Fruit fly (Drosophila melanogaster) whole organism, adult: ENCODE data around the gene Top2.

Experiments used
- CG11617 ChIP-seq: fragments of 200-800 bp; sonication (Bioruptor generic); optimal IDR thresholded peaks from 2 replicates; lab custom pipeline; 2017; ENCODE audit warnings: mild to moderate bottlenecking, missing biosample characterization, missing genetic modification reagents, missing genetic modification characterization
- CG12768 ChIP-seq: fragments of 200-800 bp; sonication (Bioruptor generic); optimal IDR thresholded peaks from 2 replicates; lab custom pipeline; 2017; ENCODE audit warnings: missing biosample characterization, missing genetic modification characterization, mild to moderate bottlenecking, moderate library complexity, missing genetic modification reagents
- CG14711 ChIP-seq: fragments of 200-800 bp; sonication (Bioruptor generic); optimal IDR thresholded peaks from 2 replicates; lab custom pipeline; 2018; ENCODE audit warnings: missing biosample characterization, mild to moderate bottlenecking, missing genetic modification characterization, moderate library complexity
- CG1620 ChIP-seq: fragments of 200-800 bp; sonication (Bioruptor generic); optimal IDR thresholded peaks from 2 replicates; lab custom pipeline; 2016; ENCODE audit warnings: missing biosample characterization, missing genetic modification characterization
- CG33017 ChIP-seq: fragments of 200-800 bp; sonication (Bioruptor generic); optimal IDR thresholded peaks from 2 replicates; lab custom pipeline; 2018; ENCODE audit warnings: missing biosample characterization, mild to moderate bottlenecking, missing genetic modification characterization, moderate library complexity
- CG5204 ChIP-seq: fragments of 200-800 bp; sonication (Bioruptor generic); optimal IDR thresholded peaks from 2 replicates; lab custom pipeline; 2016; ENCODE audit warnings: missing biosample characterization, missing genetic modification characterization
- CG7045 ChIP-seq: fragments of 200-800 bp; sonication (Bioruptor generic); optimal IDR thresholded peaks from 2 replicates; lab custom pipeline; 2017; ENCODE audit warnings: missing biosample characterization, mild to moderate bottlenecking, missing genetic modification characterization
- CG7101 ChIP-seq: fragments of 200-800 bp; sonication (Bioruptor generic); optimal IDR thresholded peaks from 2 replicates; lab custom pipeline; 2018; ENCODE audit warnings: missing biosample characterization, mild to moderate bottlenecking, missing genetic modification characterization, moderate library complexity
- Clk ChIP-seq: fragments of 200-800 bp; sonication (Bioruptor generic); optimal IDR thresholded peaks from 2 replicates; lab custom pipeline; 2017; ENCODE audit warnings: missing biosample characterization, missing genetic modification characterization
- Crg-1 ChIP-seq: fragments of 200-800 bp; sonication (Bioruptor generic); optimal IDR thresholded peaks from 2 replicates; lab custom pipeline; 2016; ENCODE audit warnings: missing biosample characterization, missing genetic modification characterization
- Hr96 ChIP-seq: fragments of 200-800 bp; sonication (Bioruptor generic); optimal IDR thresholded peaks from 2 replicates; lab custom pipeline; 2016; ENCODE audit warnings: missing biosample characterization, missing genetic modification characterization
- Mnt ChIP-seq: fragments of 200-800 bp; sonication (Bioruptor generic); optimal IDR thresholded peaks from 2 replicates; lab custom pipeline; 2016; ENCODE audit warnings: missing biosample characterization, mild to moderate bottlenecking, missing genetic modification characterization
- bab1 ChIP-seq: fragments of 200-800 bp; sonication (Bioruptor generic); optimal IDR thresholded peaks from 3 replicates; lab custom pipeline; 2019; ENCODE audit warnings: missing biosample characterization, mild to moderate bottlenecking, missing genetic modification characterization, moderate library complexity
- cic ChIP-seq: fragments of 200-800 bp; sonication (Bioruptor generic); optimal IDR thresholded peaks from 2 replicates; lab custom pipeline; 2017; ENCODE audit warnings: missing biosample characterization, mild to moderate bottlenecking, missing genetic modification characterization, moderate library complexity
- cnc ChIP-seq, 2 experiments: fragments of >200 bp; optimal IDR thresholded peaks; 2 replicates each; lab custom pipeline; 2017
- kay ChIP-seq: fragments of 200-800 bp; sonication (Bioruptor generic); peaks from one replicate; lab custom pipeline; 2016; ENCODE audit warnings: missing biosample characterization, missing genetic modification characterization, borderline replicate concordance
- ovo ChIP-seq: fragments of 200-800 bp; sonication (Bioruptor generic); optimal IDR thresholded peaks from 2 replicates; lab custom pipeline; 2016; ENCODE audit warnings: missing biosample characterization, missing genetic modification characterization
- pad ChIP-seq: fragments of 200-800 bp; sonication (Bioruptor generic); optimal IDR thresholded peaks from 3 replicates; lab custom pipeline; 2017; ENCODE audit warnings: missing biosample characterization, missing genetic modification characterization, mild to moderate bottlenecking, moderate library complexity, missing genetic modification reagents
- tj ChIP-seq: fragments of 200-800 bp; sonication (Bioruptor generic); optimal IDR thresholded peaks from 3 replicates; lab custom pipeline; 2017; ENCODE audit warnings: missing biosample characterization, mild to moderate bottlenecking, missing genetic modification characterization, moderate library complexity
- toe ChIP-seq: fragments of 200-800 bp; sonication (Bioruptor generic); optimal IDR thresholded peaks from 2 replicates; lab custom pipeline; 2016; ENCODE audit warnings: missing biosample characterization, missing genetic modification characterization

The Top2 gene

DNA sequence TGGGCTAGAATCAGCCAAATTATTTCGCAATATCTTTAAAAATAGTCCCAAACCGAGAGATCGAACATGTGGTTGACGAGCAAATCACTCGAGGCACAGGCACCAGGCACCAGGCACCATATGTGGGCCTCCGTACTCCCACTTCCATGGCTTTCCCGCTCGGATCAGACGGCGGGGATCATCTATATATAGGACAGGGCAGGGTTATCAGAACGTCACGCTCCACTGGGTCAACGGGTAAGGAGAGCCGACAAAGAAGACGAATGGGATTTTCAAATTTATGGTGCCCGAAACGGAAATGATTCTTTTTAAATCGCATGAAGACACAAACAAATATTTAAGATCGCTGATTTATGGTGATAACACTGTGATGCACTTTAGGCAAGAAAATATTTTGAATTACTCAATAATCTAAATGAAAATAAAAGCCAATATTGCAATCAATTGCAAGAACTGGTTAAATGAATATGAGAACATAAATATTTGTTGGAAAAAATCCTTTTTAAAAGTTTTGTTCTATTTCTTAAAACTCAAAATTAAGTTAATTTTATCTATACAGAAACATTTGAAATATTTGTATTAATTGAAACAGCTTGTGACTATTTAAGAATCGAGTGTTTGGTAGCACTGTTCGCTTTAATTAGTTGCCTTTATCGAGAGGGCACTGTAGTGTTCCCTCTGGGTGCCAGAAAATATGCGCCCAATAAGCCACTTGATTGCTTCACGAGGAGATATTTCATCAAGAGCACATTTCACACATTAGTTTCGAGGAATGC is 40.0 kb downstream of the Top2 start:
- TF ChIP-seq Clk (GFP tag; lab: Kevin White, UChicago) = no peak
- peak; percentile 60 for TF ChIP-seq kay (GFP tag; lab: Kevin White, UChicago)

DNA sequence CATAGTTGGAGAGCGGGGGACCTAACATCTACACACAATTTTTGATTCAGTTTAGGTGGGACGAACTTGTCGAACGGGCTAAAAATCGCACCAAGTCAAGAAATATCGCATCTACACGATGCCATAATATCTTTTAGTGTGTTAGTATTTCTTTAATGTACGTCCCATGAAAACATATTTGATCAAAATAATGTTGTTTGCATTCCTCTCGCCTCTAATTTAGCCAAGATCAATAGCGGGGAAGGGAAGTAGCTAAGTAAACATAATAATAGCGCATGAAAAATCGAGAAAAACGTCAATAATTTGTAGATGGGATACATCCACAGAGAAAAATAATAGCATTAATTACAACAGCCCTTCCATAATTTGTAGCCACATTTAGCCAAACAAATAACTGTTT is 41.3 kb downstream of the Top2 start:
- no peak for TF ChIP-seq cic (GFP tag; lab: Kevin White, UChicago)
- no peak for TF ChIP-seq pad
- TF ChIP-seq toe (GFP tag; lab: Kevin White, UChicago) = no peak
- TF ChIP-seq CG1620 (GFP tag; lab: Kevin White, UChicago) = no peak
- TF ChIP-seq CG7101 (tag; lab: Kevin White, UChicago) = no peak
- TF ChIP-seq kay (GFP tag; lab: Kevin White, UChicago) = no peak
- no peak for TF ChIP-seq Crg-1
- no peak for TF ChIP-seq Mnt (GFP tag; lab: Kevin White, UChicago)
- TF ChIP-seq bab1 = no peak
- TF ChIP-seq Hr96 = no peak
- no peak for TF ChIP-seq CG5204
- TF ChIP-seq CG14711 (tag; lab: Kevin White, UChicago) = no peak
- TF ChIP-seq tj (GFP tag; lab: Kevin White, UChicago) = no peak
- TF ChIP-seq cnc (optimal IDR thresholded peaks at IDR 0.05; lab: Kevin White, UChicago) = no peak
- no peak for TF ChIP-seq CG33017 (tag; lab: Kevin White, UChicago)
- no peak for TF ChIP-seq ovo
- TF ChIP-seq Clk (GFP tag; lab: Kevin White, UChicago) = no peak
- TF ChIP-seq CG11617 (GFP tag; lab: Kevin White, UChicago) = no peak
- TF ChIP-seq CG12768 (GFP tag; lab: Kevin White, UChicago) = no peak

DNA sequence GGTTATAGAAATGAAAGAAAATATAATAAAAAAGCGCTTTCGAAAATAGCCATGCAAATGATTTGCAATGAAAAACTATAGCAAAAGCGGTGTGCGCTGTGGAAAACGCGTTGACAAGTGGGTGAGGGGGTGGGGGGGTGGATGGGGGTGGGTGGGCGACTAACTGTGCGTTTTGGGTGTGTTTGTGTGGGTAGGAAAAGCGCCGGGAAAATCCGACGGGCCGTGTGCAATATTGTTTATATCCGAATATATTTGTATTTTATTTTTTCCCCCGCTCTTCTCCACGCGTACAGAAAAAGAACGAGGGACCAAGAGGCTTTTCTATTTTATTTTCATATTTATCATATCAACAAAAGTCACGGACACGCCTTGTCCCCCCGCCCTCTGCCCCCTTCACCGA is 46.9 kb downstream of the Top2 start:
- TF ChIP-seq CG11617 (GFP tag; lab: Kevin White, UChicago) (no peak), ovo (no peak), toe (GFP tag; lab: Kevin White, UChicago) (no peak), CG33017 (tag; lab: Kevin White, UChicago) (no peak), Hr96 (no peak), Clk (GFP tag; lab: Kevin White, UChicago) (no peak), CG7045 (GFP tag; lab: Kevin White, UChicago) (no peak), Crg-1 (no peak)

DNA sequence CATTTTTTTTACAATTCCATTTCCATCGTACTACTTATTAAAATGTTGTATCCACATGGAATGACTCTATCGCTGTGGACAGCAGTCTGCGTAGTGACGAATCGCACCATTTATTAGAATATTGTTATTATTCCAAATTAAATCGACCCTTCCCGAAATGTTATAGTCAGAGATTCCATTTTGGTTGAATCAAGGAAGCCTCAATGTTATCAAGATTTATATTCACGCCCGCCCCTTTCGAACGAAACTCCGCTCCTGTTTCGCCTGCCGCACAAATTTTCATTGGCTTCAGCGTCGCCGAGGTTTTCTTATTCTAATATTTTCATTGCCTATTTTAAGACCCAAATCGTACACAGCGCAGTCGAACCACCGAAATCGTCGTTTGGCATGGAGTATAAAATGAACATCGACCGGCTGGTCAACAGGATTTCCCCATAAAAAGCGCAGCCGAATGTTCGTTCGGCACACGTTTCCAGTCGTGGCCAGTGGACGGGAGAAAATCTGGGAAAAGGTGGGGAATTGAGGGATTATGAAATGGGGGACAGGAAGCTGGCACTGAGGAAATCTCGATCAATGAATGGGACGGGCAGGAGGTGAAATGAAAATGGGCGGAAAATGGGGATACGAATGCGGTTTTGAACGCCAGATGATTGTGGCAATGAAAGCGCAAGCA is 47.5 kb downstream of the Top2 start:
- TF ChIP-seq Hr96 (no peak), CG5204 (no peak), Mnt (GFP tag; lab: Kevin White, UChicago) (no peak), toe (GFP tag; lab: Kevin White, UChicago) (no peak), CG1620 (GFP tag; lab: Kevin White, UChicago) (no peak), CG33017 (tag; lab: Kevin White, UChicago) (no peak), cnc (optimal IDR thresholded peaks at IDR 0.05; lab: Kevin White, UChicago) (no peak), pad (no peak)

DNA sequence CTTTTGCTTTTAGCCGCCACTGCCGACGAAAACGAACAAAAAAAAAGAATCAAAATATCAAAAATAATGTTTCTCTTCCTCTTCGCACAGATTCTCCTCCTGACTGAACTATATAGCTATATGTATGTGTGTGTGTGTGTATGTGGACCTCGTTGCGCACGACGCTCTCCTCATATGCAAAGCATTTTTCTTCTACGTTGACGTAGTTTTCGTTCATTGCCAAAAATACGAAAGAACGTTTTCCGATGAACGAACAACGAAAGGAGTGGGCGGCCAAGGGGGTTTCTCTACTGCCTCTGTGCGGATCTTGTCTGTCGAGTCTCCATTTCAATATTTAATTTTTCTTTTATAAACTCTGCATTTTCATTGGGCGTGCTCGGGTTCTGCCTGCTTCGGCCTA is 48.5 kb downstream of the Top2 start:
- TF ChIP-seq Hr96 (no peak), cic (GFP tag; lab: Kevin White, UChicago) (no peak), bab1 (no peak), Mnt (GFP tag; lab: Kevin White, UChicago) (no peak), CG14711 (tag; lab: Kevin White, UChicago) (no peak), ovo (no peak), cnc (optimal IDR thresholded peaks at IDR 0.05; lab: Kevin White, UChicago) (no peak), tj (GFP tag; lab: Kevin White, UChicago) (no peak), CG7045 (GFP tag; lab: Kevin White, UChicago) (no peak), CG11617 (GFP tag; lab: Kevin White, UChicago) (no peak), toe (GFP tag; lab: Kevin White, UChicago) (no peak), pad (no peak), Clk (GFP tag; lab: Kevin White, UChicago) (no peak), CG1620 (GFP tag; lab: Kevin White, UChicago) (no peak), kay (GFP tag; lab: Kevin White, UChicago) (no peak), CG5204 (no peak), CG33017 (tag; lab: Kevin White, UChicago) (no peak), CG12768 (GFP tag; lab: Kevin White, UChicago) (no peak)

DNA sequence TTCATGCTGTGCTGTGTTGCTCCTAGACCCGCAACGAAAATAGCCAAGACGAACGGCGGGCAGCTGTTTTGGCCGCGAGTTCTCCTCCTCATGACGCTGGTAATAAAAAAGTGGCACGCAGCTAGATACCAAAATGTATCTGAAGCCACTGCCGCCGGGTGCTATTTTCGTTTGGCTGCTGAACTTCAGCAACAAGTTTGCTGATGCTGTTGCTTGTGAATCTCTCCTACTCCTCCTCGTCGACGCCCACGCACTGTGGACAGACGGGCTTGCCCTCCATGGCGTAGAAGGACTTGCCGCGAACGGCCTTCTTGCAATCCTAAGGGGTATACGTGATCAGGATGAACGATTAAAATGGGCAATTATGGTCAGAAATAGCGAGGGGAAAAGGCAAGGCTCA is 49.9 kb downstream of the Top2 start:
- TF ChIP-seq CG7101 (tag; lab: Kevin White, UChicago) (no peak), CG12768 (GFP tag; lab: Kevin White, UChicago) (no peak), cnc (optimal IDR thresholded peaks at IDR 0.05; lab: Kevin White, UChicago) (no peak), toe (GFP tag; lab: Kevin White, UChicago) (no peak), pad (no peak), CG1620 (GFP tag; lab: Kevin White, UChicago) (no peak), cic (GFP tag; lab: Kevin White, UChicago) (no peak)
